Fruit fly (Drosophila melanogaster) whole organism, adult: ENCODE measurements around the gene Ror.

Experiments
- CG14711 ChIP-seq: fragments of 200-800 bp; sonication (Bioruptor generic); optimal IDR thresholded peaks from 2 replicates; lab custom pipeline; 2018; ENCODE audit warnings: missing biosample characterization, mild to moderate bottlenecking, missing genetic modification characterization, moderate library complexity
- CG1620 ChIP-seq: fragments of 200-800 bp; sonication (Bioruptor generic); optimal IDR thresholded peaks from 2 replicates; lab custom pipeline; 2016; ENCODE audit warnings: missing biosample characterization, missing genetic modification characterization
- CG33017 ChIP-seq: fragments of 200-800 bp; sonication (Bioruptor generic); optimal IDR thresholded peaks from 2 replicates; lab custom pipeline; 2018; ENCODE audit warnings: missing biosample characterization, mild to moderate bottlenecking, missing genetic modification characterization, moderate library complexity
- CG5204 ChIP-seq: fragments of 200-800 bp; sonication (Bioruptor generic); optimal IDR thresholded peaks from 2 replicates; lab custom pipeline; 2016; ENCODE audit warnings: missing biosample characterization, missing genetic modification characterization
- CG7045 ChIP-seq: fragments of 200-800 bp; sonication (Bioruptor generic); optimal IDR thresholded peaks from 2 replicates; lab custom pipeline; 2017; ENCODE audit warnings: missing biosample characterization, mild to moderate bottlenecking, missing genetic modification characterization
- CG7101 ChIP-seq: fragments of 200-800 bp; sonication (Bioruptor generic); optimal IDR thresholded peaks from 2 replicates; lab custom pipeline; 2018; ENCODE audit warnings: missing biosample characterization, mild to moderate bottlenecking, missing genetic modification characterization, moderate library complexity
- Crg-1 ChIP-seq: fragments of 200-800 bp; sonication (Bioruptor generic); optimal IDR thresholded peaks from 2 replicates; lab custom pipeline; 2016; ENCODE audit warnings: missing biosample characterization, missing genetic modification characterization
- Hr96 ChIP-seq: fragments of 200-800 bp; sonication (Bioruptor generic); optimal IDR thresholded peaks from 2 replicates; lab custom pipeline; 2016; ENCODE audit warnings: missing biosample characterization, missing genetic modification characterization
- cic ChIP-seq: fragments of 200-800 bp; sonication (Bioruptor generic); optimal IDR thresholded peaks from 2 replicates; lab custom pipeline; 2017; ENCODE audit warnings: missing biosample characterization, mild to moderate bottlenecking, missing genetic modification characterization, moderate library complexity
- cnc ChIP-seq, 2 experiments: fragments of >200 bp; optimal IDR thresholded peaks; 2 replicates each; lab custom pipeline; 2017
- kay ChIP-seq: fragments of 200-800 bp; sonication (Bioruptor generic); peaks from one replicate; lab custom pipeline; 2016; ENCODE audit warnings: missing biosample characterization, missing genetic modification characterization, borderline replicate concordance
- pad ChIP-seq: fragments of 200-800 bp; sonication (Bioruptor generic); optimal IDR thresholded peaks from 3 replicates; lab custom pipeline; 2017; ENCODE audit warnings: missing biosample characterization, missing genetic modification characterization, mild to moderate bottlenecking, moderate library complexity, missing genetic modification reagents
- toe ChIP-seq: fragments of 200-800 bp; sonication (Bioruptor generic); optimal IDR thresholded peaks from 2 replicates; lab custom pipeline; 2016; ENCODE audit warnings: missing biosample characterization, missing genetic modification characterization

dm6 chr2L:10303786-10304185, 52.1 kb downstream of the Ror start, which contains the start of gene nmd:
- TF ChIP-seq CG14711 (tag; lab: Kevin White, UChicago), result peak; percentile 28
- no peak for TF ChIP-seq CG5204
- peak; percentile 67 for TF ChIP-seq kay
- TF ChIP-seq Hr96, result no peak
- TF ChIP-seq CG1620 (GFP tag; lab: Kevin White, UChicago), result no peak
- no peak for TF ChIP-seq pad (GFP tag; lab: Kevin White, UChicago)
- no peak for TF ChIP-seq CG7101 (tag; lab: Kevin White, UChicago)
- TF ChIP-seq CG33017 (tag; lab: Kevin White, UChicago), result peak; percentile 12
- no peak for TF ChIP-seq Crg-1 (GFP tag; lab: Kevin White, UChicago)
- TF ChIP-seq toe (GFP tag; lab: Kevin White, UChicago), result no peak
- TF ChIP-seq cnc (optimal IDR thresholded peaks at IDR 0.05; lab: Kevin White, UChicago), result no peak
- TF ChIP-seq cic (GFP tag; lab: Kevin White, UChicago), result no peak
- TF ChIP-seq CG7045 (GFP tag; lab: Kevin White, UChicago), result no peak
